Worm (Caenorhabditis elegans) whole organism, young adult: Measurements from ENCODE around the gene plpr-1.

Source experiments
- C06A6.2 ChIP-seq: fragments of 200-800 bp; sonication (Bioruptor generic); conservative IDR thresholded peaks from 2 replicates; pipeline ENCODE4 v1.3.6; 2022; ENCODE audit warnings: missing genetic modification characterization, missing compliant biosample characterization
- F33H1.4 ChIP-seq: fragments of 200-800 bp; sonication (Bioruptor generic); IDR thresholded peaks from 2 replicates; pipeline ENCODE4 v1.3.6; 2022; ENCODE audit warnings: missing genetic modification reagents, missing genetic modification characterization, missing compliant biosample characterization
- F39B2.1 ChIP-seq: fragments of 200-800 bp; sonication (Bioruptor generic); IDR thresholded peaks from 2 replicates; pipeline ENCODE4 v1.3.6; 2022; ENCODE audit warnings: missing genetic modification reagents, missing genetic modification characterization, missing compliant biosample characterization
- F49E8.2 ChIP-seq: sonication (generic microtip); optimal IDR thresholded peaks from 3 replicates; lab custom pipeline; 2017; ENCODE audit warnings: missing genetic modification characterization, mild to moderate bottlenecking, missing compliant biosample characterization, antibody characterized with exemption, moderate library complexity; ENCODE audit not compliant: insufficient read depth
- T07F8.4 ChIP-seq: sonication (generic microtip); optimal IDR thresholded peaks from 2 replicates; lab custom pipeline; 2016; ENCODE audit warnings: mild to moderate bottlenecking, missing genetic modification characterization, moderate library complexity, missing compliant biosample characterization
- T26A5.8 ChIP-seq: sonication (generic microtip); optimal IDR thresholded peaks from 2 replicates; lab custom pipeline; 2016; ENCODE audit warnings: missing genetic modification characterization, missing compliant biosample characterization
- Y53F4B.3 ChIP-seq: fragments of 200-800 bp; sonication (Bioruptor generic); IDR thresholded peaks from 2 replicates; pipeline ENCODE4 v1.3.6; 2022; ENCODE audit warnings: missing genetic modification reagents, missing genetic modification characterization, missing compliant biosample characterization
- Y79H2A.3 ChIP-seq: fragments of 200-800 bp; sonication (Bioruptor generic); conservative IDR thresholded peaks from 2 replicates; pipeline ENCODE4 v1.3.6; 2022; ENCODE audit warnings: missing genetic modification reagents, missing genetic modification characterization, missing compliant biosample characterization
- Y95B8A.8 ChIP-seq: fragments of 200-800 bp; sonication (Bioruptor generic); IDR thresholded peaks from 2 replicates; pipeline ENCODE4 v1.3.6; 2022; ENCODE audit warnings: missing genetic modification reagents, missing genetic modification characterization, missing compliant biosample characterization
- ama-1 ChIP-seq, 3 experiments: fragments of 150-350 bp in 1 of 3; sonication (generic microtip) in 2 of 3; optimal IDR thresholded peaks; 2 replicates each; lab custom pipeline; 2014 to 2018; ENCODE audit warnings: missing biosample characterization in 2 of 3, missing genetic modification characterization in 2 of 3, missing genetic modification reagents in 2 of 3
- bed-2 ChIP-seq: fragments of 200-800 bp; sonication (Bioruptor generic); IDR thresholded peaks from 2 replicates; pipeline ENCODE4 v1.3.6; 2022; ENCODE audit warnings: missing genetic modification reagents, missing genetic modification characterization, missing compliant biosample characterization
- cebp-1 ChIP-seq, 2 experiments: fragments of 200-800 bp in 1 of 2; sonication (Bioruptor generic) in 1 of 2; sonication (generic microtip) in 1 of 2; IDR thresholded peaks in 1 of 2; optimal IDR thresholded peaks in 1 of 2; 2 replicates each; pipeline versions ENCODE4 v1.3.6 to Lab custom; 2017 to 2022; ENCODE audit warnings: missing compliant biosample characterization in 2 of 2, missing genetic modification characterization in 2 of 2, mild to moderate bottlenecking in 1 of 2, missing genetic modification reagents in 1 of 2, moderate library complexity in 1 of 2
- ceh-79 ChIP-seq: sonication (generic microtip); optimal IDR thresholded peaks from 2 replicates; lab custom pipeline; 2017; ENCODE audit warnings: mild to moderate bottlenecking, missing genetic modification characterization, missing compliant biosample characterization
- die-1 ChIP-seq: sonication (generic microtip); optimal IDR thresholded peaks from 2 replicates; lab custom pipeline; 2016; ENCODE audit warnings: missing genotype, mild to moderate bottlenecking, missing genetic modification characterization, missing compliant biosample characterization
- dox-1 ChIP-seq: fragments of 200-800 bp; sonication (Bioruptor generic); IDR thresholded peaks from 2 replicates; pipeline ENCODE4 v1.3.6; 2022; ENCODE audit warnings: missing genetic modification reagents, missing genetic modification characterization, missing compliant biosample characterization
- dpff-1 ChIP-seq: sonication (generic microtip); optimal IDR thresholded peaks from 2 replicates; lab custom pipeline; 2017; ENCODE audit warnings: mild to moderate bottlenecking, missing genetic modification characterization, missing compliant biosample characterization
- dpl-1 ChIP-seq: fragments of 150-350 bp; optimal IDR thresholded peaks from 2 replicates; lab custom pipeline; 2014; ENCODE audit warnings: missing biosample characterization, missing genetic modification reagents, missing genetic modification characterization
- efl-1 ChIP-seq: fragments of 150-350 bp; optimal IDR thresholded peaks from 2 replicates; lab custom pipeline; 2014; ENCODE audit warnings: missing biosample characterization, missing genetic modification reagents, missing genetic modification characterization
- hlh-26 ChIP-seq: fragments of 200-800 bp; sonication (Bioruptor generic); conservative IDR thresholded peaks from 2 replicates; pipeline ENCODE4 v1.3.6; 2022; ENCODE audit warnings: missing genetic modification reagents, missing genetic modification characterization, missing compliant biosample characterization
- hmg-20 ChIP-seq: fragments of 200-800 bp; sonication (Bioruptor generic); IDR thresholded peaks from 2 replicates; pipeline ENCODE4 v1.3.6; 2022; ENCODE audit warnings: missing genetic modification reagents, missing genetic modification characterization, missing compliant biosample characterization
- hsf-1 ChIP-seq: fragments of 200-800 bp; sonication (Bioruptor generic); IDR thresholded peaks from 2 replicates; pipeline ENCODE4 v1.3.6; 2022; ENCODE audit warnings: missing genetic modification reagents, missing genetic modification characterization, missing compliant biosample characterization
- lin-26 ChIP-seq: fragments of 200-800 bp; sonication (Bioruptor generic); IDR thresholded peaks from 2 replicates; pipeline ENCODE4 v1.3.6; 2022; ENCODE audit warnings: missing genetic modification reagents, missing genetic modification characterization, missing compliant biosample characterization
- lin-35 ChIP-seq, 3 experiments: fragments of 150-350 bp in 2 of 3; sonication (generic microtip) in 1 of 3; optimal IDR thresholded peaks; 2 replicates each; lab custom pipeline; 2014 to 2018; ENCODE audit warnings: missing biosample characterization in 3 of 3, missing genetic modification characterization in 3 of 3, missing genetic modification reagents in 3 of 3
- lin-54 ChIP-seq: fragments of 200-800 bp; sonication (Bioruptor generic); optimal IDR thresholded peaks from 2 replicates; lab custom pipeline; 2018; ENCODE audit warnings: mild to moderate bottlenecking, missing genetic modification characterization, missing compliant biosample characterization
- lsl-1 ChIP-seq: fragments of 200-800 bp; sonication (Bioruptor generic); optimal IDR thresholded peaks from 2 replicates; lab custom pipeline; 2018; ENCODE audit warnings: mild to moderate bottlenecking, missing genetic modification characterization, moderate library complexity, missing compliant biosample characterization
- madf-3 ChIP-seq: fragments of 200-800 bp; sonication (Bioruptor generic); IDR thresholded peaks from 2 replicates; pipeline ENCODE4 v1.3.6; 2022; ENCODE audit warnings: missing genetic modification reagents, missing genetic modification characterization, missing compliant biosample characterization
- nfya-1 ChIP-seq: sonication (generic microtip); optimal IDR thresholded peaks from 2 replicates; lab custom pipeline; 2017; ENCODE audit warnings: antibody characterized with exemption, missing compliant biosample characterization, missing genetic modification characterization, borderline replicate concordance; ENCODE audit not compliant: insufficient read depth
- nhr-120 ChIP-seq: fragments of 200-800 bp; sonication (Bioruptor generic); IDR thresholded peaks from 2 replicates; pipeline ENCODE4 v1.3.6; 2022; ENCODE audit warnings: missing genetic modification characterization, missing compliant biosample characterization
- rcor-1 ChIP-seq: fragments of 200-800 bp; sonication (Bioruptor generic); IDR thresholded peaks from 2 replicates; pipeline ENCODE4 v1.3.6; 2022; ENCODE audit warnings: missing genetic modification reagents, missing genetic modification characterization, missing compliant biosample characterization
- rec-8 ChIP-seq, 2 experiments: sonication (generic microtip); optimal IDR thresholded peaks; 2 replicates each; lab custom pipeline; 2016; ENCODE audit warnings: mild to moderate bottlenecking in 2 of 2, missing genetic modification characterization in 2 of 2, missing genetic modification reagents in 2 of 2, missing genotype in 2 of 2, missing biosample characterization in 1 of 2, missing compliant biosample characterization in 1 of 2, moderate library complexity in 1 of 2
- rpc-1 ChIP-seq, 2 experiments: fragments of 150-350 bp in 1 of 2; sonication (generic microtip) in 1 of 2; optimal IDR thresholded peaks; 2 replicates each; lab custom pipeline; 2014 to 2018; ENCODE audit warnings: missing biosample characterization in 1 of 2, missing genetic modification characterization in 1 of 2, missing genetic modification reagents in 1 of 2, missing genotype in 1 of 2
- sea-2 ChIP-seq: fragments of 200-800 bp; sonication (Bioruptor generic); IDR thresholded peaks from 2 replicates; pipeline ENCODE4 v1.3.6; 2022; ENCODE audit warnings: missing genetic modification characterization, missing compliant biosample characterization
- snpc-3.4 ChIP-seq: sonication (generic microtip); optimal IDR thresholded peaks from 2 replicates; lab custom pipeline; 2017; ENCODE audit warnings: missing genetic modification characterization, mild to moderate bottlenecking, missing compliant biosample characterization, antibody characterized with exemption, moderate library complexity, missing genotype, missing genetic modification reagents
- somi-1 ChIP-seq: fragments of 200-800 bp; sonication (Bioruptor generic); optimal IDR thresholded peaks from 2 replicates; lab custom pipeline; 2018; ENCODE audit warnings: mild to moderate bottlenecking, missing genetic modification characterization, missing compliant biosample characterization
- tbx-9 ChIP-seq: sonication (generic microtip); optimal IDR thresholded peaks from 2 replicates; lab custom pipeline; 2016; ENCODE audit warnings: borderline replicate concordance, missing genetic modification characterization, inconsistent platforms, missing compliant biosample characterization
- zfh-2 ChIP-seq: fragments of 200-800 bp; sonication (Bioruptor generic); conservative IDR thresholded peaks from 2 replicates; pipeline ENCODE4 v1.3.6; 2022; ENCODE audit warnings: missing genetic modification reagents, missing genetic modification characterization, missing compliant biosample characterization
- ztf-22 ChIP-seq: fragments of 200-800 bp; sonication (Bioruptor generic); optimal IDR thresholded peaks from 2 replicates; lab custom pipeline; 2018; ENCODE audit warnings: mild to moderate bottlenecking, missing genetic modification characterization, moderate library complexity, missing compliant biosample characterization
- ztf-25 ChIP-seq: fragments of 200-800 bp; sonication (Bioruptor generic); IDR thresholded peaks from 2 replicates; pipeline ENCODE4 v1.3.6; 2022; ENCODE audit warnings: missing genetic modification reagents, missing genetic modification characterization, missing compliant biosample characterization
- ztf-6 ChIP-seq: fragments of 200-800 bp; sonication (Bioruptor generic); IDR thresholded peaks from 2 replicates; pipeline ENCODE4 v1.3.6; 2022; ENCODE audit warnings: missing genetic modification reagents, missing genetic modification characterization, missing compliant biosample characterization

Gene plpr-1

ce11 chrII:11259766-11260165 is 37.7 kb downstream of the plpr-1 start (continued):
- TF ChIP-seq rec-8 (tag; optimal IDR thresholded peaks at IDR 0.05; lab: Kevin White, UChicago) (no peak), C06A6.2 (GFP tag; lab: Robert Waterston, UW) (no peak), bed-2 (no peak), snpc-3.4 (tag; lab: Kevin White, UChicago) (no peak), nfya-1 (no peak), nhr-120 (no peak), hmg-20 (no peak), rpc-1 (optimal IDR thresholded peaks at IDR 0.05; lab: Kevin White, UChicago) (no peak), rpc-1 (tag; optimal IDR thresholded peaks at IDR 0.05; lab: Kevin White, UChicago) (no peak), hlh-26 (GFP tag; lab: Robert Waterston, UW) (no peak), Y53F4B.3 (GFP tag; lab: Robert Waterston, UW) (no peak), tbx-9 (tag; lab: Kevin White, UChicago) (no peak), ztf-25 (GFP tag; lab: Robert Waterston, UW) (no peak), F49E8.2 (tag; lab: Kevin White, UChicago) (peak; percentile 54), dox-1 (GFP tag; lab: Robert Waterston, UW) (0 out of 2 replicates have a peak, but pooled peaks have one; percentile 24), lin-26 (GFP tag; lab: Robert Waterston, UW) (peak; percentile 71; the same call in 1 of the 2 replicates), ztf-6 (no peak), hsf-1 (GFP tag; lab: Robert Waterston, UW) (0 out of 2 replicates have a peak, but pooled peaks have one; percentile 48), F39B2.1 (GFP tag; lab: Robert Waterston, UW) (0 out of 2 replicates have a peak, but pooled peaks have one; percentile 3), ztf-22 (GFP tag; lab: Kevin White, UChicago) (no peak), madf-3 (GFP tag; lab: Robert Waterston, UW) (0 out of 2 replicates have a peak, but pooled peaks have one; percentile 70), sea-2 (GFP tag; lab: Robert Waterston, UW) (no peak), somi-1 (GFP tag; lab: Kevin White, UChicago) (no peak), T26A5.8 (tag; lab: Kevin White, UChicago) (no peak), F33H1.4 (0 out of 2 replicates have a peak, but pooled peaks have one; percentile 18), dpl-1 (GFP tag; lab: Kevin White, UChicago) (no peak), Y79H2A.3 (GFP tag; lab: Robert Waterston, UW) (peak; percentile 62; the same call in 1 of the 2 replicates), ceh-79 (tag; lab: Kevin White, UChicago) (no peak), lin-54 (peak; percentile 36), rcor-1 (peak; percentile 39; the same call in 1 of the 2 replicates), die-1 (tag; lab: Kevin White, UChicago) (no peak), dpff-1 (tag; lab: Kevin White, UChicago) (no peak), ama-1 (optimal IDR thresholded peaks at IDR 0.05; lab: Kevin White, UChicago) (no peak), ama-1 (GFP tag; optimal IDR thresholded peaks at IDR 0.05; lab: Kevin White, UChicago) (no peak), zfh-2 (GFP tag; lab: Robert Waterston, UW) (no peak)

DNA sequence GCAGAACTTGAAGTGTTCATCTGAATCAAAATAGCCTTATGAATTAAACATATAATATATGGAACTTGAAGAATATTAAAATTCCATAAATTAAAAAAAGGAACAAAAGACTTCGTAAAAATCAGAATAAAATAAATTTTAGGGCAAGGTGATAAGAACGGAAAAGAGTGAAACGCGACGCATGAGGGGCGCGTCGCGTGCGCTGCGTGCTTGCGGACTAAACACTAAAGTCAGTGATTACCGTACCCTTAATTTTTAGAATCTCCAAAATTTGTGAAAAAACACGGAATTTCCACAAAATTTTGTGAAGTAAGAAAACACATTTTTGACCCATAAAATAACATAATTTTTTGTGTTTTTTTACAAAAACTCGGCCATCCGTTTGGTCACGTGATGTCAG is 39.1 kb downstream of the plpr-1 start, which contains the start of gene T05B9.1:
Gene T05B9.1, minus strand, starts transcription at position 20 of the 400 bp plus-strand sequence.
- no peak for TF ChIP-seq lin-35 (GFP tag; optimal IDR thresholded peaks at IDR 0.05; lab: Kevin White, UChicago)
- peak; percentile 81 for TF ChIP-seq lsl-1 (GFP tag; lab: Kevin White, UChicago)
- no peak for TF ChIP-seq F33H1.4
- 0 out of 2 replicates have a peak, but pooled peaks have one; percentile 6 for TF ChIP-seq dox-1 (GFP tag; lab: Robert Waterston, UW)
- TF ChIP-seq T07F8.4 (tag; lab: Kevin White, UChicago): no peak
- peak; percentile 95 for TF ChIP-seq madf-3 (GFP tag; lab: Robert Waterston, UW)
- TF ChIP-seq Y95B8A.8 (GFP tag; lab: Robert Waterston, UW): no peak
- TF ChIP-seq cebp-1 (GFP tag; IDR thresholded peaks at IDR 0.05; lab: Robert Waterston, UW): no peak
- TF ChIP-seq cebp-1 (tag; optimal IDR thresholded peaks at IDR 0.05; lab: Kevin White, UChicago): no peak
- TF ChIP-seq efl-1 (GFP tag; lab: Kevin White, UChicago): peak; percentile 38
